Fruit fly (Drosophila melanogaster): Measurements from ENCODE around the gene Gmppb.

Gmppb gene

DNA sequence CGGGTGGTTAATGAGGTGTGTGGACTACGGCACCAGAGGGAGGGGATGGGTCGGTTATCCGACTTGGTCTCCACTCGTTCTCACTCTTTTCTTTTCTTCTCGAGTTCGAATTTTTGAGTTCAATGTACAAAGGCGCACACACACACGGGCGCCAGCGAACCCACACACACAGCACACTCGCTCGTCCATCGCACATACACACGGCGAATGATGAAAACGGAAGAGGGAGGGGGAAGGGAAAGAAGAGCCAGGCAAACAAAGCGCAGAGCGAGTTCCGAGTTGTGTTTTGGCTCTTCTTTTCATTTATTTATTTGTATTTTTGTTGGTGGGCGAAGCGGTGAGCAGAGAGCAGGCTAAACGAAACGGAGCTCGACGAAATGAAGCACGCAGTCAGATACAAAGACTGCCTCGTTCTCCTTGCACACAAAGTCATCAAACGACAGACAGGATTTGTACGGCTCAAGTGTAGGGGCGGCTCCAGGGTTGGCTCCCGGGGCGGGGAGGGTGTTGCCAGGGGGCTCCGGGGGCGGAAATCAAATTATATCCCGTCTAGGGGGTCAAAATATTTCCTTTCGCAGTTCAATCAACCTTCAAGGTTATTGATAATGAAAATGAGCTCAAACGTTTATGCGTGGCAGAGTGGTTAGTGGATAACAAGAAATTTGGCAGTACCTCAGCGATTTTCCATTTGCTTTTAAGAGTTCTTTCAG lies 1.1 kb upstream of the Gmppb start:
- no peak for TF ChIP-seq CG8478 (optimal IDR thresholded peaks at IDR 0.05)
- no peak for TF ChIP-seq CTCF (optimal IDR thresholded peaks at IDR 0.05)

DNA sequence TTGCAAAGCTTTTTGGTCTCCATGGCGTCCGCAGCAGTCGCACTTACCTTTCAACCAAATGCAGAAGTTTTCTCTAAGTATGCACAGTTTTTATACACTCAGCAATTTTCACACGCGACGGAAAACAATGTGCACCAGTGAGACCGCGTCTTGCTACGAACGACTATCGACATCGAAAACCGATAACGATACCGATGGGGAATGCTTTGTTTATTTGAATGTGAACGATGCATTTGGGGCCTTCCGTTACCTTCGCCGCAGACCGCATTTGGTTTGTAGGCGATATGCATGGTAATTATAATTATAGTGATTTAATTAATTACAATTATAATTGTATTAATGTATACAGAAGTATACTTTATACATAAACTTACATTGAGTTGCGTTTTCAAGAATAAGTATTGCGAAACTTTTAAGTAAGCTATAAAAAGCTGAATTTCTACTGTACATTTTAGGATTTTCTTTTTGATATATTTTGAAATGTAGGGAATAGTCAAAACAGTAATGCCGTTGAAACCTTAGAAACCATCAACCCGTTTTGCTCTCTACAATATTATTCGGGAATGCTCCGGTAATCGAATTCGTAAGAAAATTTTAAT lies 791 bp downstream of the Gmppb start, which contains the start of the genes Hus1-like and ctrip:
Hus1-like (minus strand) TSS at position 161 of the 599 bp plus-strand sequence.
ctrip (minus strand) TSS at position 161 of the 599 bp plus-strand sequence.
- TF ChIP-seq CG8478 (optimal IDR thresholded peaks at IDR 0.05), result no peak
- peak in 1 of 2 experiments; percentile 9 for TF ChIP-seq CTCF (optimal IDR thresholded peaks at IDR 0.05)

DNA sequence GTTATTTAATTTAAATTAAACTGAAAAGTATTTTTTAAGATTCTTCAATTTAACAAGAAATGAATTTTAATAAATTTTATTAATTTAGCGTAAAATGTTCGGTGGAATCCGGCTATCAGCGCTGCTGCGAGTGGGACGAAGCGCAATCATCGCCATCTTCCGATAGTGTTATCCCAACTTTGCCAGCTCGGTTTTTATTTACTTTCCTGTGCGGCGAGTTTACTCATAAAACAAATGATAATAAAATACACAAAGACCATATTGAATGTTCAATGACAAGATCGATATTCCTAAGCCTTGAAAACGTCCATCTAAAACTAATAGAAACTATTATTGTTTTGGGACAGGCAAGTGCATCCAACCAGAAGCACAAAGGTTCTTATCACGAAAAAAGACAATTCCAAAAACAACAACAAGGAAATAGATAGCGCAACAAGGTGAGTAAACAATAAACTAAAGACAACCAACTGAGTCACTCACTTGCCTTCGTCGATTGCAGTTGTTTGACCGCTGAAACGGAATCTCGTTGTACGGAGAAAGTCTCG lies 2.0 kb downstream of the Gmppb start:
- TF ChIP-seq CG8478 (optimal IDR thresholded peaks at IDR 0.05) (no peak), CTCF (optimal IDR thresholded peaks at IDR 0.05) (no peak)

DNA sequence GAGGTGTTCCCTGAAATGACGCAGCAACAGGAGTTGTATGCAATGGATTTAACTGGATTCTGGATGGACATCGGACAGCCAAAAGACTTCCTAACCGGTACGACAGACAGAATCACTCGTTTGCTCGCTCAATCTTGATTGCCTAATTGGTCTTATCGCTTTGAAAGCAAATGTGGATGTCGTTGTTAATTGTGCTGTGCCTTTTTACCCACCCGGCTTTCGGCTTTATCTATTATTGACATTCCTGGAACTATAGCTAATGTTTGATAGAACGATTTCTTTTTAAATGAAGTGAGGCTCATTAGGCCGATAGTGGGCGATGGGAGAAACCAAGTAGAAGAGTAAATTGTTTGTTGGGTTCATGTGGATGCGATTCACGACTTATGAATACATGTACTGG lies 3.4 kb downstream of the Gmppb start:
- no peak for TF ChIP-seq CTCF (optimal IDR thresholded peaks at IDR 0.05)
- TF ChIP-seq CG8478 (optimal IDR thresholded peaks at IDR 0.05), result no peak

dm6 chr3R:4816018-4816417 lies 4.8 kb downstream of the Gmppb start, which contains the start of gene BBS5:
TSS of gene BBS5 (plus strand) at chr3R:4816318.
- TF ChIP-seq CG8478 (optimal IDR thresholded peaks at IDR 0.05) (no peak), CTCF (optimal IDR thresholded peaks at IDR 0.05) (no peak)

DNA sequence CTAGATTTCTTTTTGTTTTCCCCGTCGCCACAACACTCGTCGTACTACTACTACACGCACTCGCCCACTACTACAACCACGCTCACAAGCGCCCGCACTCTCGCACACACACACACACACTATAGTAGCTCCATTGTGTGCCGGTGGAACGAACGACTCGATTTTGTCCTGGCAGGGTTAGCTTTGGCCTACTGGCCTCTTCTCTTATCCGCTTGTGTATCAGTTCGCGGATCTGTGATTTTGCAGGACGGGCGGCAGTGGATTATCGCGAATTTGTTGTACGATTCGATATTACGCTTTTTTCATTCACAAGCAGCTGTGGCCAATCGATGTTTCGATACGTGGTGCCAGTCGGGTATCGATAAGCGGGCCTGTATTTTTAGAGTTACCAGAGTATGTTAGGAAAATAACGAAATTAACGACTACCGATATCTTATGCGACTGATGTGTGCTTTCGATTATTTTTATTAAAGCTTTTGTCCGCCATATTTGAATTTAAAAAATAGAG lies 9.9 kb downstream of the Gmppb start, which contains the start of gene CG14657:
CG14657 (minus strand) TSS at position 335 of the 508 bp plus-strand sequence.
- TF ChIP-seq CG8478 (optimal IDR thresholded peaks at IDR 0.05) (no peak), CTCF (optimal IDR thresholded peaks at IDR 0.05) (no peak)

dm6 chr3R:4825188-4825587 lies 13.9 kb downstream of the Gmppb start:
- no peak for TF ChIP-seq CG8478 (optimal IDR thresholded peaks at IDR 0.05)
- no peak for TF ChIP-seq CTCF (optimal IDR thresholded peaks at IDR 0.05)

dm6 chr3R:4830413-4830812 lies 19.2 kb downstream of the Gmppb start, which contains the start of gene CG14658:
TSS of gene CG14658 (minus strand) at chr3R:4830513.
- peak in 1 of 2 experiments; percentile 17 for TF ChIP-seq CTCF (optimal IDR thresholded peaks at IDR 0.05)
- no peak for TF ChIP-seq CG8478 (optimal IDR thresholded peaks at IDR 0.05)

DNA sequence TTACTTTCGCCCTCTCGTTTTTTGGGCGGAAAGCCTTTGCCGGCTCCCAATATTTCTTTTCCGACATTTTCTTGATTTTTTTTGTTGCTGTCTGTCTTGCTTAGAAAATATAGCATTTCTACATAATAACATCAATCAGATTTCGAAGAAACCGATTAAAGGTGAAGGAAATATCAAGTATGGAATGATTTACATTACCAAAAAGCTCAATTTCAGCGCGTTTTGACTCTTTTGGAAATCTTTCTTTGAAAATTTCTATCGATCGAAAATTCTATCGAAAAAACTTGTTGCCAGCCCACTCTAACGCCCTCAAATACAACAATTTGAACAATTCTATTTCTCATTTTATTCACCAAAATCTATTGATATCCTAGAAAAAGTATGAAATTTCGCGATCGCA lies 20.0 kb downstream of the Gmppb start, which contains the start of gene CG14659:
CG14659 (minus strand) TSS at position 101 of the 400 bp plus-strand sequence.
- no peak for TF ChIP-seq CG8478 (optimal IDR thresholded peaks at IDR 0.05)
- no peak for TF ChIP-seq CTCF (optimal IDR thresholded peaks at IDR 0.05)

- TF ChIP-seq CG8478 (optimal IDR thresholded peaks at IDR 0.05), result no peak
- TF ChIP-seq CTCF (optimal IDR thresholded peaks at IDR 0.05), result no peak
Measured at dm6 chr3R:4833636-4834035, 22.4 kb downstream of the Gmppb start.

- TF ChIP-seq CG8478 (optimal IDR thresholded peaks at IDR 0.05) (peak; percentile 42), CTCF (optimal IDR thresholded peaks at IDR 0.05) (peak; percentile 1 to 58)
Measured at dm6 chr3R:4835315-4835714, 24.1 kb downstream of the Gmppb start.

- no peak for TF ChIP-seq CG8478 (optimal IDR thresholded peaks at IDR 0.05)
- TF ChIP-seq CTCF (optimal IDR thresholded peaks at IDR 0.05), result no peak
Measured at dm6 chr3R:4840757-4841156, 29.5 kb downstream of the Gmppb start.

dm6 chr3R:4842958-4843357 lies 31.7 kb downstream of the Gmppb start:
- TF ChIP-seq CG8478 (optimal IDR thresholded peaks at IDR 0.05) (no peak), CTCF (optimal IDR thresholded peaks at IDR 0.05) (no peak)

DNA sequence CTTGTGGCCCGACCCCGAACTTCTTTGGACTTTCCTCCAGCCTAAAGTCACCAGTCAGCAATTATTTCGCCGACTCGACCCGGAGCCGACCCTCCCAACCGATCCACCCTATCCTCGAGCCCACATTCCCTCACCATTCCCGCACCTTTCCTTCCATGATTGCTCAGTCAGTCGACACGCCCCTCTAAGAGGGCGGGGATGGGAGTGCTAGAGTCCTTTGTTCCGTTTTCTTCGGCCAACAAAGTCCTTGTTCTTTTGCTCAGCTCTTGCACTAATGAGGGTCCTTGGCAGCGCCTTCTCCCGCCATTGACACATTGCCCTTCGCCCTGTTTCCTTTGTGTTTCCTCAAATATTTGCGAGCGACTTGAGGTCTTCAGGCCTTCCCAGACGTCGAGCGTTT lies 34.1 kb downstream of the Gmppb start:
- TF ChIP-seq CG8478 (optimal IDR thresholded peaks at IDR 0.05), result no peak
- TF ChIP-seq CTCF (optimal IDR thresholded peaks at IDR 0.05), result no peak

- no peak for TF ChIP-seq CG8478 (optimal IDR thresholded peaks at IDR 0.05)
- TF ChIP-seq CTCF (optimal IDR thresholded peaks at IDR 0.05), result no peak
Measured at dm6 chr3R:4846194-4846593, 35.0 kb downstream of the Gmppb start.

All from S2 (cell line).